Worm (Caenorhabditis elegans) whole organism, dauer: Measurements from ENCODE around the gene Y75B8A.31.

ENCODE experiments used
- unc-62 ChIP-seq: sonication (generic microtip); optimal IDR thresholded peaks from 2 replicates; lab custom pipeline; 2017; ENCODE audit warnings: missing biosample characterization, missing genetic modification reagents, missing genetic modification characterization

Gene Y75B8A.31

ce11 chrIII:12395085-12395484 is 43.6 kb downstream of the Y75B8A.31 start, which contains the start of gene Y49E10.10:
Gene Y49E10.10 (plus strand): TSS chrIII:12395465.
- no peak for TF ChIP-seq unc-62

- TF ChIP-seq unc-62 = no peak
These were observed 47.0 kb downstream of the Y75B8A.31 start for ce11 chrIII:12398468-12398867.

ce11 chrIII:12399709-12400108 is 48.3 kb downstream of the Y75B8A.31 start:
- no peak for TF ChIP-seq unc-62
